In genomic region chr3R:18548787-18549186, dm6 we compare ENCODE assay signal across 3 fruit fly cellular contexts.
TF ChIP-seq lines count a peak whose summit lies in the region.

No protein-coding gene starts in this region.

- no peak for TF ChIP-seq CTCF in whole organism, embryonic (GFP tag; optimal IDR thresholded peaks at IDR 0.05; lab: Kevin White, UChicago)

TF ChIP-seq in whole organism, adult, 20 proteins besides CTCF, POLR2A, EP300 and RAD21:
- peak; percentile 36 for TF ChIP-seq pad (GFP tag; optimal IDR thresholded peaks at IDR 0.05; lab: Kevin White, UChicago)
- no peak for TF ChIP-seq CG7101 (tag; optimal IDR thresholded peaks at IDR 0.05; lab: Kevin White, UChicago)

TF ChIP-seq in whole organism, embryonic, 481 proteins besides CTCF, POLR2A, EP300 and RAD21:
- TF ChIP-seq row (GFP tag; IDR thresholded peaks at IDR 0.05; lab: Robert Waterston, UW) (no peak), CG16813 (GFP tag; IDR thresholded peaks at IDR 0.05; lab: Robert Waterston, UW; ENCODE audit: partially characterized antibody) (no peak), jing (GFP tag; optimal IDR thresholded peaks at IDR 0.05; lab: Kevin White, UChicago) (no peak), CG11695 (GFP tag; IDR thresholded peaks at IDR 0.05; lab: Robert Waterston, UW) (no peak), Xrp1 (GFP tag; IDR thresholded peaks at IDR 0.05; lab: Robert Waterston, UW) (no peak), ab (GFP tag; optimal IDR thresholded peaks at IDR 0.05; lab: Kevin White, UChicago) (no peak), scrt (GFP tag; optimal IDR thresholded peaks at IDR 0.05; lab: Kevin White, UChicago) (no peak), Nf-YB (GFP tag; optimal IDR thresholded peaks at IDR 0.05; lab: Kevin White, UChicago) (peak; percentile 74), gcm (GFP tag; optimal IDR thresholded peaks at IDR 0.05; lab: Kevin White, UChicago) (no peak), gsb (GFP tag; IDR thresholded peaks at IDR 0.05; lab: Robert Waterston, UW) (no peak), Nf-YC (tag; optimal IDR thresholded peaks at IDR 0.05; lab: Kevin White, UChicago) (peak; percentile 83), CG4360 (GFP tag; IDR thresholded peaks at IDR 0.05; lab: Robert Waterston, UW) (no peak), CG2129 (GFP tag; IDR thresholded peaks at IDR 0.05; lab: Robert Waterston, UW; ENCODE audit: partially characterized antibody) (no peak), CG10462 (GFP tag; optimal IDR thresholded peaks at IDR 0.05; lab: Kevin White, UChicago) (no peak), zf30C (GFP tag; optimal IDR thresholded peaks at IDR 0.05; lab: Kevin White, UChicago) (no peak), CG5180 (GFP tag; optimal IDR thresholded peaks at IDR 0.05; lab: Kevin White, UChicago) (peak; percentile 69), ato (GFP tag; IDR thresholded peaks at IDR 0.05; lab: Robert Waterston, UW; ENCODE audit: partially characterized antibody) (no peak)

TF ChIP-seq in whole organism, wandering third instar larva, 38 proteins besides CTCF, POLR2A, EP300 and RAD21:
- TF ChIP-seq psq (GFP tag; optimal IDR thresholded peaks at IDR 0.05; lab: Kevin White, UChicago) = no peak
- TF ChIP-seq Dfd (GFP tag; optimal IDR thresholded peaks at IDR 0.05; lab: Kevin White, UChicago) = peak; percentile 80
